Worm (Caenorhabditis elegans) whole organism, midembryonic: ENCODE results near the gene F46B3.7.

Source experiments
- T22C8.4 ChIP-seq: fragments of 200-800 bp; sonication (Bioruptor generic); IDR thresholded peaks from 2 replicates; pipeline ENCODE4 v1.3.6; 2022; ENCODE audit warnings: missing genetic modification characterization, missing compliant biosample characterization
- cog-1 ChIP-seq: sonication (generic microtip); optimal IDR thresholded peaks from 2 replicates; lab custom pipeline; 2016; ENCODE audit warnings: missing genetic modification characterization, missing compliant biosample characterization
- flt-1 ChIP-seq: fragments of 200-800 bp; sonication (Bioruptor generic); IDR thresholded peaks from 2 replicates; pipeline ENCODE4 v1.3.6; 2022; ENCODE audit warnings: missing genetic modification characterization, missing compliant biosample characterization
- klf-2 ChIP-seq: fragments of 200-800 bp; sonication (Bioruptor generic); conservative IDR thresholded peaks from 2 replicates; pipeline ENCODE4 v1.3.6; 2022; ENCODE audit warnings: missing genetic modification reagents, missing genetic modification characterization, missing compliant biosample characterization
- med-1 ChIP-seq: sonication (generic microtip); optimal IDR thresholded peaks from 2 replicates; lab custom pipeline; 2017; ENCODE audit warnings: missing genetic modification characterization, mild to moderate bottlenecking, missing compliant biosample characterization, antibody characterized with exemption, missing genetic modification reagents; ENCODE audit not compliant: insufficient read depth
- ref-1 ChIP-seq: fragments of 200-800 bp; sonication (Bioruptor generic); conservative IDR thresholded peaks from 2 replicates; pipeline ENCODE4 v1.3.6; 2022; ENCODE audit warnings: missing genetic modification reagents, missing genetic modification characterization, missing compliant biosample characterization
- tab-1 ChIP-seq: fragments of 200-800 bp; sonication (Bioruptor generic); IDR thresholded peaks from 2 replicates; pipeline ENCODE4 v1.3.6; 2022; ENCODE audit warnings: missing genetic modification characterization, missing compliant biosample characterization
- ztf-23 ChIP-seq: fragments of 200-800 bp; sonication (Bioruptor generic); IDR thresholded peaks from 2 replicates; pipeline ENCODE4 v1.3.6; 2022; ENCODE audit warnings: missing genetic modification reagents, missing genetic modification characterization, missing compliant biosample characterization
- ztf-29 ChIP-seq: fragments of 200-800 bp; sonication (Bioruptor generic); IDR thresholded peaks from 2 replicates; pipeline ENCODE4 v1.3.6; 2022; ENCODE audit warnings: missing genetic modification reagents, missing genetic modification characterization, missing compliant biosample characterization

The F46B3.7 gene

DNA sequence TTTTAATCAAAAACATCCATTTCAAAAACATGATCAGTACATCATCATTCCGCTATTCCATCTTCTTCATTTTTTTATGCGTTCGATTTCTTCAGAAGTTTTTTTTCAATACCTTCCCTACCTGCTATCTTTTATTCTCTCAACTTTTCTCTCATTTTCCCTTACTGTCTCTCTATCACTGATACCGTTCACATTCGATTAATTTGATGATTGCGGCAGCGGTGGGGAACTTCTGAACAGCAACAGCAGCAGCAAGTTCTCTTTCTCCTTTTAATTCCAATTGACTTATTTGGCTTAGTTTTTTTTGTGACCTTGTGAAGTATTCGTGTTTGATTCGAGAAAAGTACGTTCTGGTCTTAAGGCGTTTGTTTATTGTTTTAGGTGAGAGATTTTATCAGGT, 30.3 kb upstream of the F46B3.7 start:
- TF ChIP-seq med-1 (GFP tag; lab: Kevin White, UChicago) (no peak), T22C8.4 (GFP tag; lab: Robert Waterston, UW) (no peak), ztf-23 (GFP tag; lab: Robert Waterston, UW) (no peak), flt-1 (GFP tag; lab: Robert Waterston, UW) (no peak), ztf-29 (GFP tag; lab: Robert Waterston, UW) (no peak), klf-2 (no peak), ref-1 (GFP tag; lab: Robert Waterston, UW) (no peak), tab-1 (GFP tag; lab: Robert Waterston, UW) (no peak)

DNA sequence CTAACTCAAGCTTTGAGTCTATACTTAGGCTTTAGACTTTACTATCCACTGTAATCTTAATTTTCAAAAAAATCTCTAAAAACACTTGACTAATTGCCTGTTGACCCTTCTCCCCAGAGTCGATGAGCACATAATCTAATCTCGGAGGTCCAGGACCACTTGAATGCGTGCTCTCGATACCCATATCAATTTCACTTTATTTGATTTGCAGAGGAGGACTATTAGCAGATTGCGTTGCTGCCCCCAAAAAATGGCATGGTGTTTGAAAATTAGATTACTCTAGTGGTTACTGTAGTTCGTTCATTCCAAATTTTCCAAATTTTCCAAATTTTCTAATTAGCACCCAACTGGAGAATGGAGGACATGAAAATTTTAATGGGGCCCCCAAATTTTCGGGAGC, 26.9 kb upstream of the F46B3.7 start:
- no peak for TF ChIP-seq ref-1 (GFP tag; lab: Robert Waterston, UW)
- no peak for TF ChIP-seq tab-1 (GFP tag; lab: Robert Waterston, UW)
- TF ChIP-seq ztf-23 (GFP tag; lab: Robert Waterston, UW): no peak
- no peak for TF ChIP-seq ztf-29 (GFP tag; lab: Robert Waterston, UW)
- TF ChIP-seq med-1 (GFP tag; lab: Kevin White, UChicago): no peak
- TF ChIP-seq T22C8.4 (GFP tag; lab: Robert Waterston, UW): no peak
- no peak for TF ChIP-seq cog-1
- no peak for TF ChIP-seq klf-2

DNA sequence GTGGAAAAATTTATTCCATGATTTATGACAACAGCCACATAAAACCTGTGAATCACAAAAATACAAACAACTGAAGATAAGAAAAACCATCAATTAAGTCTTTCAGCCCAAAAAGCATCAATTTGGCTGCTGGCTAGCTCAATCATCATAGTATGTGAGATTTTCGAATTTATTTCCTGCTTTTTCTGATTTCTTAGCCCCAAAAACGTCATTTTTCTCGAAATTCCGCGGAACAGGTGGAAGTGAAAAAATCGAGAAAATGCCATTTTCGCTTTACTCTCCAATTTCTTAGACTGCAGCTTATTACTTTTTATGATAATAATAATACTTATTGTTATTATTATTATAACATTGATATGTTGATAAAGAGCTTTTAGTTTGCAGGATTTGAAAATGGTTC, 23.4 kb upstream of the F46B3.7 start, which contains the start of gene srxa-15:
TSS of gene srxa-15 (plus strand) at position 301 of the 400 bp plus-strand sequence.
- no peak for TF ChIP-seq med-1 (GFP tag; lab: Kevin White, UChicago)
- no peak for TF ChIP-seq ztf-23 (GFP tag; lab: Robert Waterston, UW)
- no peak for TF ChIP-seq ztf-29 (GFP tag; lab: Robert Waterston, UW)
- TF ChIP-seq flt-1 (GFP tag; lab: Robert Waterston, UW): no peak
- no peak for TF ChIP-seq tab-1 (GFP tag; lab: Robert Waterston, UW)
- no peak for TF ChIP-seq T22C8.4 (GFP tag; lab: Robert Waterston, UW)
- TF ChIP-seq klf-2: no peak
- no peak for TF ChIP-seq cog-1
- no peak for TF ChIP-seq ref-1 (GFP tag; lab: Robert Waterston, UW)

DNA sequence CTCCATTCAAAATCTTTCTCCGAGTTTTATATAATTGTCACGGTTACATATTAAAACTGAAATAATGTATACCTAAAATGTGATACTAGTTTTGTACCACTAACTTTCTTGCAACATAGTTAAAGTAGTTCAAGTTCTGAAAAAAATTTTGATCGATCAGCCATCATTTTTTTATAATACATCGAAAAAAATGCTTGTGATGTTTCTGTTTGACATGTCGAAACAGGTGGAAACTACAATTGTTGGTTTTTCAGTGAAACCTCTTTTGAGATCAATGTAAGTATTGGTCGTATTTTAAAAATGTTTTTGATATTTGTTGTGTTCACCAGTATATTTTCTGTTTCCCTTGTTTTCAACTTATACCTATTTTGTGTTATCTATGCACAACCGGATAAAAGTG, 20.8 kb upstream of the F46B3.7 start, which contains the start of gene srxa-14:
TSS of gene srxa-14 (plus strand) at position 301 of the 400 bp plus-strand sequence.
- no peak for TF ChIP-seq med-1 (GFP tag; lab: Kevin White, UChicago)
- TF ChIP-seq tab-1 (GFP tag; lab: Robert Waterston, UW): no peak
- no peak for TF ChIP-seq T22C8.4 (GFP tag; lab: Robert Waterston, UW)
- TF ChIP-seq ztf-29 (GFP tag; lab: Robert Waterston, UW): no peak
- TF ChIP-seq flt-1 (GFP tag; lab: Robert Waterston, UW): no peak
- TF ChIP-seq klf-2: no peak
- TF ChIP-seq cog-1: no peak
- TF ChIP-seq ref-1 (GFP tag; lab: Robert Waterston, UW): no peak
- TF ChIP-seq ztf-23 (GFP tag; lab: Robert Waterston, UW): no peak

DNA sequence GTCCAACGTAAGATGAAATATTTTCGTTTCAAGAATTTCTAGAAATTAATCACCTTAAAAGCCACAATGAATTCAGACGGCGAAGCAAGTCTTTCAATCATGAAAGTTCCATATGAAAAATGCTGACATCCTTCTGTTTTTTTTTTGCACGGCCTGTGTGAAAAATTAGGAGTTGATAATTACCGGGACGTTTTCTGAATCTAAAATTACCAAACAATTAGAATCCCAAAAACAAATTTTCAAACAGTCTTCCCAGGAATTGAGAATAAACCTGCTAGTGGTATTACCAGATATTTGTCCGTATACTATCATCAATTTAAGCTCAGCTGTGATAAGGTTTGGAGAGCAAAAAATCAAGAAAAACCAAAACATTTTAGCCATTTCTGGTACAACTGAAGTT, 19.8 kb upstream of the F46B3.7 start, which contains the start of gene Y44A6B.3:
TSS of gene Y44A6B.3 (minus strand) at position 101 of the 400 bp plus-strand sequence.
- TF ChIP-seq ztf-23 (GFP tag; lab: Robert Waterston, UW) (no peak), T22C8.4 (GFP tag; lab: Robert Waterston, UW) (no peak), med-1 (GFP tag; lab: Kevin White, UChicago) (no peak), ref-1 (GFP tag; lab: Robert Waterston, UW) (no peak), ztf-29 (GFP tag; lab: Robert Waterston, UW) (no peak), tab-1 (GFP tag; lab: Robert Waterston, UW) (no peak), flt-1 (GFP tag; lab: Robert Waterston, UW) (no peak), cog-1 (no peak), klf-2 (no peak)

DNA sequence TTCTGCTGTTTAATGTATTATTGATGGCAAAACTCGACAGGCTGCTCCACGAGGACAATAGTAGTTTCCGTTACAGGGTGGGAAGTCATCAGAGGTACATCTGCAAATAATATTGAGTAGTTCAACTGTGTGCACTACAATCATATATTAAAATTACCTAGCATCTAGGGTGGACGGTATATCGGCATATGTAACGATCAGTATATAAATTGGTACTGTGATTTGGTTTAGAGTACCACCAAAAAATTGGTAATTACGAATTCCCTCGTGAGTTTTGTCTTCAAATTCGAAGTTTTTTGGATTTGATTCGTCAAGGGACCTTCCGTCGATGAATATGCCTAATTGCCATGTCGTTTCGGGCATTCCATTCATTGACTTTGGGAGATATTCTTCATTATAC, 18.3 kb upstream of the F46B3.7 start, which contains the start of gene ttr-13:
TSS of gene ttr-13 (minus strand) at position 101 of the 400 bp plus-strand sequence.
- no peak for TF ChIP-seq T22C8.4 (GFP tag; lab: Robert Waterston, UW)
- no peak for TF ChIP-seq klf-2
- TF ChIP-seq ztf-29 (GFP tag; lab: Robert Waterston, UW): no peak
- TF ChIP-seq tab-1 (GFP tag; lab: Robert Waterston, UW): no peak
- no peak for TF ChIP-seq flt-1 (GFP tag; lab: Robert Waterston, UW)
- TF ChIP-seq med-1 (GFP tag; lab: Kevin White, UChicago): no peak
- no peak for TF ChIP-seq ref-1 (GFP tag; lab: Robert Waterston, UW)
- no peak for TF ChIP-seq cog-1
- no peak for TF ChIP-seq ztf-23 (GFP tag; lab: Robert Waterston, UW)

DNA sequence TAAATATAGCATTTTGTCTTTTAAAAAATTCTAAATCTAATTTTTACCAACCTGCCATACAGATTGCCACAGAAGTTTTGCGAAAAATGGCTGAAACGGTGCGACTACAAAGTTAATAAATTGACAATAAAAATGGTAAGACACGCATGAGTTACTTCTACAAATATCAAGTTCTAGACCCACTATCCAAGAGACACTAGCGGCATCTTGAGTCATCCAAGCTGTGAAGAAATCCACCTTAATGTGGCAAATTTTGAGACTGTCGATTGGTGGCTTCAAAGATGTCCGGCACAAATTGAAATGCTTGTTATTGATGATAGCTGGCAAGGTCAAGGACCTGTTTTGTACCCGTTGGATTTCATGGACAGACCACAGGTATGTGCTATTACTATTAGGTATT, 15.8 kb upstream of the F46B3.7 start, which contains the start of gene F46B3.16:
TSS of gene F46B3.16 (plus strand) at position 301 of the 400 bp plus-strand sequence.
- TF ChIP-seq ztf-23 (GFP tag; lab: Robert Waterston, UW) (no peak), flt-1 (GFP tag; lab: Robert Waterston, UW) (no peak), ztf-29 (GFP tag; lab: Robert Waterston, UW) (no peak), ref-1 (GFP tag; lab: Robert Waterston, UW) (no peak), cog-1 (no peak)

DNA sequence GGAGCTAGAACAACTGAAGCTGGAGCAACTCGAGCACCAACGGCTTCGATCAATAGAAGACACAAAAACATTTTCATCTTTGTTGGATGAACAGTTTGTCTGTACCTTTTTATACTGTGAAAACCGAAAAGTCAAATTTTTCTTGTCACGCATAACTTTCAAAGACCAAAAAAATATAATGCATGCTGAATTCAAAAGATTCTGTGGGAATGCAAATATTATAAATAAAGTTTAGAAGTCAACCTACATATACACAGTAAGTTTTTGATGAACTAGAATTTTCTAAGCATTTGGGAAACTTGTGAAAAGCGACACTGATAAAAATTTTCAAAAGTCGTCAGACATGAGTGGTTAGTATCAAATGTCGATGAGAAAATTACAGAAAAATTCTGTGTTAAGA, 15.1 kb upstream of the F46B3.7 start, which contains the start of gene F46B3.15:
TSS of gene F46B3.15 (minus strand) at position 101 of the 400 bp plus-strand sequence.
- TF ChIP-seq klf-2 (no peak), T22C8.4 (GFP tag; lab: Robert Waterston, UW) (no peak), cog-1 (no peak), tab-1 (GFP tag; lab: Robert Waterston, UW) (no peak), ztf-23 (GFP tag; lab: Robert Waterston, UW) (no peak), ztf-29 (GFP tag; lab: Robert Waterston, UW) (no peak), flt-1 (GFP tag; lab: Robert Waterston, UW) (no peak), med-1 (GFP tag; lab: Kevin White, UChicago) (no peak), ref-1 (GFP tag; lab: Robert Waterston, UW) (no peak)

DNA sequence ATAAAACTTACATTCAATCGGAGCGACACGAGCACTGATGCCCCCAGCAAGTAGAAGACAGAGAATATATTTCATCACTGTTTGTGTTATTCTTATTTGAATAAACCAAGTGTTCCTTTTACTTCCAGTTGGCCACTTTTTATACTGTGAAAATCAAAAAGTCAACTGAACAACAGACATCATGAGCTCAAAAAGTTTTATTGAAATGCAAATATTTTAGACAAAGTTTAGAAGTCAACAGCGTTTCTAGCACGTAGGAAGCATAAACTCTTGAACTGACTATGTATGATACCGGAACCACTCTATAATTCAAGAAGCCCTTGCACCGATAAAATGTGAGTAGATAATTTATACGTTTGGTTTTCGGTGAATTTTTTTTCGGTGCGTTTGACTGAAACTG, 12.7 kb upstream of the F46B3.7 start, which contains the start of gene F46B3.14:
TSS of gene F46B3.14 (minus strand) at position 101 of the 400 bp plus-strand sequence.
- TF ChIP-seq ztf-23 (GFP tag; lab: Robert Waterston, UW): no peak
- no peak for TF ChIP-seq klf-2
- TF ChIP-seq med-1 (GFP tag; lab: Kevin White, UChicago): no peak
- TF ChIP-seq flt-1 (GFP tag; lab: Robert Waterston, UW): no peak
- TF ChIP-seq T22C8.4 (GFP tag; lab: Robert Waterston, UW): no peak
- no peak for TF ChIP-seq tab-1 (GFP tag; lab: Robert Waterston, UW)
- TF ChIP-seq ref-1 (GFP tag; lab: Robert Waterston, UW): no peak
- no peak for TF ChIP-seq cog-1
- TF ChIP-seq ztf-29 (GFP tag; lab: Robert Waterston, UW): no peak
